Fruit fly (Drosophila melanogaster) whole organism, embryonic: ENCODE measurements around the gene DZIP1.

Source experiments
- ATbp ChIP-seq: fragments of 200-800 bp; sonication (Bioruptor generic); optimal IDR thresholded peaks from 2 replicates; lab custom pipeline; 2017; ENCODE audit warnings: missing biosample characterization, mild to moderate bottlenecking, missing genetic modification characterization, missing genetic modification reagents
- B-H1 ChIP-seq: fragments of 200-800 bp; sonication (Bioruptor generic); IDR thresholded peaks from 3 replicates; pipeline ENCODE4 v1.3.6; 2022; ENCODE audit warnings: missing biosample characterization, missing genetic modification characterization
- CG11695 ChIP-seq: fragments of 200-800 bp; sonication (Bioruptor generic); IDR thresholded peaks from 3 replicates; pipeline ENCODE4 v1.3.6; 2022; ENCODE audit warnings: missing biosample characterization, missing genetic modification characterization
- CG15514 ChIP-seq: fragments of 200-800 bp; sonication (Bioruptor generic); optimal IDR thresholded peaks from 3 replicates; lab custom pipeline; 2017; ENCODE audit warnings: missing biosample characterization, missing genetic modification characterization, mild to moderate bottlenecking, moderate library complexity, missing genetic modification reagents
- CG16813 ChIP-seq: fragments of 200-800 bp; sonication (Bioruptor generic); IDR thresholded peaks from 3 replicates; pipeline ENCODE4 v1.3.6; 2022; ENCODE audit warnings: missing biosample characterization, missing genetic modification characterization; ENCODE audit not compliant: partially characterized antibody
- CG1832 ChIP-seq: fragments of 200-800 bp; sonication (Bioruptor generic); optimal IDR thresholded peaks from 2 replicates; lab custom pipeline; 2017; ENCODE audit warnings: missing biosample characterization, mild to moderate bottlenecking, missing genetic modification characterization, inconsistent platforms
- CG18619 ChIP-seq: fragments of 200-800 bp; sonication (Bioruptor generic); optimal IDR thresholded peaks from 3 replicates; lab custom pipeline; 2017; ENCODE audit warnings: missing biosample characterization, mild to moderate bottlenecking, missing genetic modification characterization
- CG31441 ChIP-seq: fragments of 200-800 bp; sonication (Bioruptor generic); IDR thresholded peaks from 2 replicates; pipeline ENCODE4 v1.3.6; 2022; ENCODE audit warnings: missing biosample characterization, missing genetic modification characterization
- CG3163 ChIP-seq: fragments of 200-800 bp; sonication (Bioruptor generic); optimal IDR thresholded peaks from 3 replicates; lab custom pipeline; 2016; ENCODE audit warnings: missing biosample characterization, missing genetic modification characterization
- CG32772 ChIP-seq: fragments of 200-800 bp; sonication (Bioruptor generic); IDR thresholded peaks from 2 replicates; pipeline ENCODE4 v1.3.6; 2022; ENCODE audit warnings: missing biosample characterization, missing genetic modification characterization
- CG34422 ChIP-seq: fragments of 200-800 bp; sonication (Bioruptor generic); IDR thresholded peaks from 3 replicates; pipeline ENCODE4 v1.3.6; 2022; ENCODE audit warnings: missing biosample characterization, missing genetic modification characterization
- CG3995 ChIP-seq: fragments of 200-800 bp; sonication (Bioruptor generic); optimal IDR thresholded peaks from 3 replicates; lab custom pipeline; 2016; ENCODE audit warnings: missing biosample characterization, missing genetic modification characterization
- CG4424 ChIP-seq: fragments of 200-800 bp; sonication (Bioruptor generic); optimal IDR thresholded peaks from 3 replicates; lab custom pipeline; 2016; ENCODE audit warnings: missing biosample characterization, missing genetic modification characterization
- CG6272 ChIP-seq: fragments of 200-800 bp; sonication (Bioruptor generic); IDR thresholded peaks from 2 replicates; pipeline ENCODE4 v1.3.6; 2022; ENCODE audit warnings: missing biosample characterization, missing genetic modification characterization
- CG6791 ChIP-seq: fragments of 200-800 bp; sonication (Bioruptor generic); IDR thresholded peaks from 3 replicates; pipeline ENCODE4 v1.3.6; 2022; ENCODE audit warnings: missing biosample characterization, missing genetic modification characterization; ENCODE audit not compliant: partially characterized antibody
- CG7556 ChIP-seq: fragments of 200-800 bp; sonication (Bioruptor generic); optimal IDR thresholded peaks from 2 replicates; lab custom pipeline; 2017; ENCODE audit warnings: missing biosample characterization, mild to moderate bottlenecking, missing genetic modification characterization
- CG7963 ChIP-seq: fragments of 200-800 bp; sonication (Bioruptor generic); IDR thresholded peaks from 3 replicates; pipeline ENCODE4 v1.3.6; 2022; ENCODE audit warnings: missing biosample characterization, missing genetic modification characterization; ENCODE audit not compliant: partially characterized antibody
- CG8944 ChIP-seq: fragments of 200-800 bp; sonication (Bioruptor generic); optimal IDR thresholded peaks from 3 replicates; lab custom pipeline; 2016; ENCODE audit warnings: missing biosample characterization, missing genetic modification characterization
- CG9727 ChIP-seq: fragments of 200-800 bp; sonication (Bioruptor generic); optimal IDR thresholded peaks from 3 replicates; lab custom pipeline; 2017; ENCODE audit warnings: missing biosample characterization, mild to moderate bottlenecking, missing genetic modification characterization
- CTCF ChIP-seq: fragments of 200-800 bp; sonication (Bioruptor generic); optimal IDR thresholded peaks from 2 replicates; lab custom pipeline; 2017; ENCODE audit warnings: missing biosample characterization, mild to moderate bottlenecking, missing genetic modification characterization, moderate library complexity
- Ets65A ChIP-seq: fragments of 200-800 bp; sonication (Bioruptor generic); peaks from one replicate; lab custom pipeline; 2016; ENCODE audit warnings: missing biosample characterization, missing genetic modification characterization
- Hand ChIP-seq: fragments of 200-800 bp; sonication (Bioruptor generic); optimal IDR thresholded peaks from 2 replicates; lab custom pipeline; 2017; ENCODE audit warnings: mild to moderate bottlenecking, missing biosample characterization, missing genetic modification reagents, missing genetic modification characterization
- Jarid2 ChIP-seq: fragments of 200-800 bp; sonication (Bioruptor generic); optimal IDR thresholded peaks from 3 replicates; lab custom pipeline; 2017; ENCODE audit warnings: mild to moderate bottlenecking, missing biosample characterization, missing genetic modification reagents, missing genetic modification characterization
- MBD-R2 ChIP-seq: fragments of 200-800 bp; sonication (Bioruptor generic); IDR thresholded peaks from 2 replicates; pipeline ENCODE4 v1.3.6; 2022; ENCODE audit warnings: missing biosample characterization, missing genetic modification characterization
- Mad ChIP-seq: fragments of 200-800 bp; sonication (Bioruptor generic); optimal IDR thresholded peaks from 2 replicates; lab custom pipeline; 2016; ENCODE audit warnings: missing biosample characterization, missing genetic modification characterization
- Mrtf ChIP-seq: fragments of 200-800 bp; sonication (Bioruptor generic); IDR thresholded peaks from 3 replicates; pipeline ENCODE4 v1.3.6; 2022; ENCODE audit warnings: missing biosample characterization, missing genetic modification characterization
- Neu2 ChIP-seq: fragments of 200-800 bp; sonication (Bioruptor generic); optimal IDR thresholded peaks from 3 replicates; lab custom pipeline; 2016; ENCODE audit warnings: missing biosample characterization, missing genetic modification characterization, borderline replicate concordance
- Rfx ChIP-seq: fragments of 200-800 bp; sonication (Bioruptor generic); IDR thresholded peaks from 2 replicates; pipeline ENCODE4 v1.3.6; 2022; ENCODE audit warnings: missing biosample characterization, missing genetic modification characterization
- Scr ChIP-seq: fragments of 200-800 bp; sonication (Bioruptor generic); IDR thresholded peaks from 2 replicates; pipeline ENCODE4 v1.3.6; 2022; ENCODE audit warnings: missing biosample characterization, missing genetic modification characterization; ENCODE audit not compliant: partially characterized antibody
- Trl ChIP-seq, 3 experiments: fragments of >200 bp in 2 of 3; fragments of 200-800 bp in 1 of 3; sonication (Bioruptor generic) in 1 of 3; optimal IDR thresholded peaks; 2 replicates in 1 of 3; 3 replicates in 2 of 3; lab custom pipeline; 2016 to 2017; ENCODE audit warnings: missing biosample characterization in 1 of 3, missing genetic modification characterization in 1 of 3
- chinmo ChIP-seq: fragments of 200-800 bp; sonication (Bioruptor generic); IDR thresholded peaks from 4 replicates; pipeline ENCODE4 v1.3.6; 2022; ENCODE audit warnings: missing biosample characterization, missing genetic modification characterization; ENCODE audit not compliant: partially characterized antibody
- chn ChIP-seq: fragments of 200-800 bp; sonication (Bioruptor generic); optimal IDR thresholded peaks from 2 replicates; lab custom pipeline; 2016; ENCODE audit warnings: missing biosample characterization, missing genetic modification characterization
- crp ChIP-seq, 2 experiments: fragments of 200-800 bp; sonication (Bioruptor generic); optimal IDR thresholded peaks; 2 replicates in 1 of 2; 3 replicates in 1 of 2; lab custom pipeline; 2017; ENCODE audit warnings: missing biosample characterization in 2 of 2, missing genetic modification characterization in 2 of 2, mild to moderate bottlenecking in 1 of 2, moderate library complexity in 1 of 2
- danr ChIP-seq: fragments of 200-800 bp; sonication (Bioruptor generic); IDR thresholded peaks from 2 replicates; pipeline ENCODE4 v1.3.6; 2022; ENCODE audit warnings: missing biosample characterization, missing genetic modification characterization
- dysf ChIP-seq: fragments of 200-800 bp; sonication (Bioruptor generic); IDR thresholded peaks from 3 replicates; pipeline ENCODE4 v1.3.6; 2022; ENCODE audit warnings: missing biosample characterization, missing genetic modification characterization
- fd102C ChIP-seq: fragments of 200-800 bp; sonication (Bioruptor generic); optimal IDR thresholded peaks from 2 replicates; lab custom pipeline; 2018; ENCODE audit warnings: missing biosample characterization, mild to moderate bottlenecking, missing genetic modification characterization, moderate library complexity
- ham ChIP-seq: fragments of 200-800 bp; sonication (Bioruptor generic); IDR thresholded peaks from 2 replicates; pipeline ENCODE4 v1.3.6; 2022; ENCODE audit warnings: missing biosample characterization, missing genetic modification characterization
- mld ChIP-seq: fragments of 200-800 bp; sonication (Bioruptor generic); IDR thresholded peaks from 3 replicates; pipeline ENCODE4 v1.3.6; 2022; ENCODE audit warnings: missing biosample characterization, missing genetic modification characterization; ENCODE audit not compliant: partially characterized antibody
- phol ChIP-seq: fragments of 200-800 bp; sonication (Bioruptor generic); optimal IDR thresholded peaks from 3 replicates; lab custom pipeline; 2018; ENCODE audit warnings: missing biosample characterization, mild to moderate bottlenecking, missing genetic modification characterization, moderate library complexity
- seq ChIP-seq: fragments of 200-800 bp; sonication (Bioruptor generic); IDR thresholded peaks from 2 replicates; pipeline ENCODE4 v1.3.6; 2022; ENCODE audit warnings: missing biosample characterization, missing genetic modification characterization
- sisA ChIP-seq: fragments of 200-800 bp; sonication (Bioruptor generic); IDR thresholded peaks from 2 replicates; pipeline ENCODE4 v1.3.6; 2022; ENCODE audit warnings: missing biosample characterization, missing genetic modification characterization
- stwl ChIP-seq: fragments of 200-800 bp; sonication (Bioruptor generic); optimal IDR thresholded peaks from 3 replicates; lab custom pipeline; 2018; ENCODE audit warnings: missing biosample characterization, mild to moderate bottlenecking, missing genetic modification characterization, moderate library complexity
- unc-4 ChIP-seq: fragments of 200-800 bp; sonication (Bioruptor generic); IDR thresholded peaks from 2 replicates; pipeline ENCODE4 v1.3.6; 2022; ENCODE audit warnings: missing biosample characterization, missing genetic modification characterization; ENCODE audit not compliant: partially characterized antibody
- wdn ChIP-seq: fragments of 200-800 bp; sonication (Bioruptor generic); IDR thresholded peaks from 2 replicates; pipeline ENCODE4 v1.3.6; 2022; ENCODE audit warnings: missing biosample characterization, missing genetic modification characterization

Gene DZIP1

DNA sequence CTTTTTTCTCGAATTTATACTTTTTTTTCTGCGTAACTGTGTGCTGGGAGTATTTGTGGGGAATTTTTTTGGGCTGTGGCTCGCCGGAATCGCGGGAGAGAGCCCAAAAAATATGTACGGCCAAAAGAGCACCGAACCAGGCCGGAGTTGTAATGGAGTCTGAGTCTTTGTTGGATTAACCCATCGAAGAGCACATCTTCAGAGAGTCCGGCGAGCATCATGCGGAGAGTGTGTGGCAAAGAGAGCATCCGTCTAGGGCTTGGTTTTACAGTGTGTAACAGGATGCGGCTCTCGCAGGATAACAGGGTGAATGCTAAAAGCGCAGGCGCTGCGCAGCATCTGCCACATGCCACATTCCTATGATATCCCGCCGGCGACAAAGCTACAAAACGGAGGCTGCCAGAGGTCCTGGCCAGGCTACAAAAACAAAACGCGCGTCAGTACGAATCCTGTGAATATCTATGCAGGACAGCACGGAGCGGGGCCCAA is 30.0 kb upstream of the DZIP1 start, which contains the start of gene nAChRalpha2:
Gene nAChRalpha2, plus strand, starts transcription at position 439 of the 489 bp plus-strand sequence.
- TF ChIP-seq Ets65A (peak; percentile 39), Trl (optimal IDR thresholded peaks at IDR 0.05; lab: Kevin White, UChicago) (peak; percentile 47 to 72), Trl (GFP tag; optimal IDR thresholded peaks at IDR 0.05; lab: Kevin White, UChicago) (no peak), CG31441 (GFP tag; lab: Robert Waterston, UW) (no peak), CG3163 (GFP tag; lab: Kevin White, UChicago) (peak; percentile 71), Hand (peak; percentile 33), sisA (no peak), seq (GFP tag; lab: Robert Waterston, UW) (peak; percentile 23; the same call in 1 of the 2 replicates)

DNA sequence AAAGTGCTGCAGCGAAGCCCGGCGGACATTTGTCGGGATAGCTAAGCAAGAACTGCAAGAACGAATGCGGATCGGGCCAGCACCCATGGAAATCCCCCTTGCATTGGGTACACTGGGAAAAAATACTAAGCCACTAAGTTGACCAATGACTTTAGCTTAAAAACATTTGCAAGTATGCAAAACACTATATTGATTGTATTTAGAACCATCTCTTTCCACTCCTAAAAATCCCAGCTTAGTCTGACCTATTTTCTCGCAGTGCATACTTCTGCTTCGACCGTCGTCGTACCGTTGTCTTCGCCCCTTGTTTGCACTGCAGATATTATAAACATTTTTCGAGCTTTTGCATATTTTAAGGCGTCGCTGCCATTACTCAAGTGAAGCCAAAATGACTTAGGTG is 19.0 kb upstream of the DZIP1 start:
- TF ChIP-seq Ets65A, result peak; percentile 67
- TF ChIP-seq CG15514, result no peak
- no peak for TF ChIP-seq CG11695
- TF ChIP-seq CG32772, result 0 out of 2 replicates have a peak, but pooled peaks have one; percentile 5
- no peak for TF ChIP-seq wdn (GFP tag; lab: Robert Waterston, UW)

DNA sequence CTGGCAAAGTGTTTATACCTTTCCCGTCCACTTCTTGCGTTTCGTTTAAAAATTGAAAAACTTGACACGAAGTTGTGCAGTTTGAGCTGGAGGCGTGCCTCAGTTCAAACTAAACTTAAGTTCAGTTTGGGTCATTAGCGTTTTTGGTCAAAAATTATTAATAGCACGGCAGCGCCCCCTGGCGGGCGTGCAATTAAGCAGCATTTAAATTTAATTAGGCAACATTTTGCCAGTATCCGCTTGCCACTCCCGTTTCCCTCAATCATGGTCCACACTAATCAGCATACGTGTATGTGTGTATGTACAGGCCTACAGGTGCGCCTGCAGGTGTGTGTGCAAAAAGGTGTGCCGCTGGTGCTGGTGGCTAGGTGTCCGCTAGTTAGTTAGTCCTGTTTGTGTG is 11.5 kb upstream of the DZIP1 start:
- TF ChIP-seq CTCF (GFP tag; lab: Kevin White, UChicago), result peak; percentile 48
- no peak for TF ChIP-seq chn (GFP tag; lab: Kevin White, UChicago)
- TF ChIP-seq Mrtf, result 0 out of 3 replicates have a peak, but pooled peaks have one; percentile 8

DNA sequence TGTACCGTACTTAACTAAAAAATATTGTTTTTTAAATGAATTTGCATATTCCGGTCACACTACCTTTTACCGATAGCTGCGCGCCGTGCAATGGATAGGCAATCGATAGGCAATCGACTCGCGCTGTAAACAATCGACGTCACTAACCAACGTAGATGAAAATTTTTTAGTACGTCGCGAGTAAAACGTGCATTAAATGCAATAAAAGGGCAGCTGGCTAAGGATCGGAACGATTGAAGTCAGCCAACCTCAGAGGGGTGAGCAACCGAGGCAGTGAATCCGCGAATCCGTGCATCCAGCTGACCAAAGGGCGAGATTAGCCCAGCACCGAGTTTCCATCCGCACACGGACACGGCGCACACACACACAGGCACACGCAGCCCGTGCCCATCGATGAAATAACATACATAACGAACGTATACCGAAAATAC is 3.1 kb downstream of the DZIP1 start, which contains the start of gene Pp1alpha-96A:
Gene Pp1alpha-96A, plus strand, starts transcription at position 121 of the 431 bp plus-strand sequence.
- TF ChIP-seq CG3995 (GFP tag; lab: Kevin White, UChicago) (peak; percentile 20), CG4424 (GFP tag; lab: Kevin White, UChicago) (peak; percentile 6), stwl (peak; percentile 92), CG1832 (GFP tag; lab: Kevin White, UChicago) (no peak), CG8944 (GFP tag; lab: Kevin White, UChicago) (peak; percentile 13), CG34422 (0 out of 3 replicates have a peak, but pooled peaks have one; percentile 41), CG6272 (GFP tag; lab: Robert Waterston, UW) (peak; percentile 17; the same call in 1 of the 2 replicates), Mad (GFP tag; lab: Kevin White, UChicago) (peak; percentile 21), CG7556 (GFP tag; lab: Kevin White, UChicago) (no peak), Rfx (GFP tag; lab: Robert Waterston, UW) (peak; percentile 40; the same call in 1 of the 2 replicates), ham (GFP tag; lab: Robert Waterston, UW) (no peak), chinmo (peak; percentile 55; the same call in 1 of the 4 replicates), Jarid2 (GFP tag; lab: Kevin White, UChicago) (no peak), ATbp (no peak), crp (GFP tag; optimal IDR thresholded peaks at IDR 0.05; lab: Kevin White, UChicago) (peak in 1 of 2 experiments; percentile 59), mld (GFP tag; lab: Robert Waterston, UW) (peak; percentile 63; the same call in 2 of the 3 replicates), CG9727 (GFP tag; lab: Kevin White, UChicago) (peak; percentile 21), dysf (GFP tag; lab: Robert Waterston, UW) (no peak), MBD-R2 (GFP tag; lab: Robert Waterston, UW) (peak; percentile 54; the same call in 1 of the 2 replicates), Neu2 (GFP tag; lab: Kevin White, UChicago) (peak; percentile 85), B-H1 (GFP tag; lab: Robert Waterston, UW) (no peak), CG6791 (GFP tag; lab: Robert Waterston, UW) (peak; percentile 91), unc-4 (GFP tag; lab: Robert Waterston, UW) (peak; percentile 88), phol (peak; percentile 24), CG3163 (GFP tag; lab: Kevin White, UChicago) (peak; percentile 15), fd102C (GFP tag; lab: Kevin White, UChicago) (no peak), CG16813 (GFP tag; lab: Robert Waterston, UW) (peak; percentile 87), CG7963 (peak; percentile 75), CG18619 (no peak), Scr (peak; percentile 86), danr (no peak)
